Fruit fly (Drosophila melanogaster) whole organism, embryonic: ENCODE data around the gene bbg.

Experiments used
- Atf3 ChIP-seq: fragments of 200-800 bp; sonication (Bioruptor generic); optimal IDR thresholded peaks from 3 replicates; lab custom pipeline; 2016; ENCODE audit warnings: missing biosample characterization, missing genetic modification characterization
- CG13296 ChIP-seq: fragments of 200-800 bp; sonication (Bioruptor generic); optimal IDR thresholded peaks from 3 replicates; lab custom pipeline; 2018; ENCODE audit warnings: missing biosample characterization, mild to moderate bottlenecking, missing genetic modification characterization
- CG13424 ChIP-seq: fragments of 200-800 bp; sonication (Bioruptor generic); optimal IDR thresholded peaks from 2 replicates; lab custom pipeline; 2019; ENCODE audit warnings: missing biosample characterization, mild to moderate bottlenecking, missing genetic modification characterization, moderate library complexity
- CG14050 ChIP-seq: fragments of 200-800 bp; sonication (Bioruptor generic); IDR thresholded peaks from 3 replicates; pipeline ENCODE4 v1.3.6; 2022; ENCODE audit warnings: missing biosample characterization, missing genetic modification characterization
- CG14965 ChIP-seq: fragments of 200-800 bp; sonication (Bioruptor generic); optimal IDR thresholded peaks from 2 replicates; lab custom pipeline; 2016; ENCODE audit warnings: missing biosample characterization, missing genetic modification characterization, borderline replicate concordance
- CG15269 ChIP-seq: fragments of 200-800 bp; sonication (Bioruptor generic); optimal IDR thresholded peaks from 2 replicates; lab custom pipeline; 2018; ENCODE audit warnings: missing biosample characterization, mild to moderate bottlenecking, missing genetic modification characterization, moderate library complexity
- CG17568 ChIP-seq: fragments of 200-800 bp; sonication (Bioruptor generic); optimal IDR thresholded peaks from 2 replicates; lab custom pipeline; 2018; ENCODE audit warnings: missing biosample characterization, mild to moderate bottlenecking, missing genetic modification characterization, moderate library complexity
- CG1832 ChIP-seq: fragments of 200-800 bp; sonication (Bioruptor generic); optimal IDR thresholded peaks from 2 replicates; lab custom pipeline; 2017; ENCODE audit warnings: missing biosample characterization, mild to moderate bottlenecking, missing genetic modification characterization, inconsistent platforms
- CG18619 ChIP-seq: fragments of 200-800 bp; sonication (Bioruptor generic); optimal IDR thresholded peaks from 3 replicates; lab custom pipeline; 2017; ENCODE audit warnings: missing biosample characterization, mild to moderate bottlenecking, missing genetic modification characterization
- CG2116 ChIP-seq: fragments of 200-800 bp; sonication (Bioruptor generic); optimal IDR thresholded peaks from 3 replicates; lab custom pipeline; 2018; ENCODE audit warnings: missing biosample characterization, mild to moderate bottlenecking, missing genetic modification characterization
- CG2129 ChIP-seq: fragments of 200-800 bp; sonication (Bioruptor generic); IDR thresholded peaks from 2 replicates; pipeline ENCODE4 v1.3.6; 2022; ENCODE audit warnings: missing biosample characterization, missing genetic modification characterization; ENCODE audit not compliant: partially characterized antibody
- CG32767 ChIP-seq: fragments of 200-800 bp; sonication (Bioruptor generic); IDR thresholded peaks from 2 replicates; pipeline ENCODE4 v1.3.6; 2022; ENCODE audit warnings: missing biosample characterization, missing genetic modification characterization
- CG33557 ChIP-seq: fragments of 200-800 bp; sonication (Bioruptor generic); optimal IDR thresholded peaks from 2 replicates; lab custom pipeline; 2019; ENCODE audit warnings: missing biosample characterization, mild to moderate bottlenecking, missing genetic modification characterization, moderate library complexity
- CG3726 ChIP-seq: fragments of 200-800 bp; sonication (Bioruptor generic); IDR thresholded peaks from 3 replicates; pipeline ENCODE4, ENCODE4 v1.3.6; 2022; ENCODE audit warnings: missing biosample characterization, missing genetic modification characterization
- CG3838 ChIP-seq: fragments of 200-800 bp; sonication (Bioruptor generic); optimal IDR thresholded peaks from 3 replicates; lab custom pipeline; 2016; ENCODE audit warnings: missing biosample characterization, missing genetic modification characterization
- CG3847 ChIP-seq: fragments of 200-800 bp; sonication (Bioruptor generic); IDR thresholded peaks from 2 replicates; pipeline ENCODE4 v1.3.6; 2022; ENCODE audit warnings: missing biosample characterization, missing genetic modification characterization
- CG42726 ChIP-seq: fragments of 200-800 bp; sonication (Bioruptor generic); IDR thresholded peaks from 2 replicates; pipeline ENCODE4 v1.3.6; 2022; ENCODE audit warnings: missing biosample characterization, missing genetic modification characterization; ENCODE audit not compliant: partially characterized antibody
- CG4617 ChIP-seq: fragments of 200-800 bp; sonication (Bioruptor generic); optimal IDR thresholded peaks from 3 replicates; lab custom pipeline; 2016; ENCODE audit warnings: missing biosample characterization, missing genetic modification characterization, borderline replicate concordance
- CG6272 ChIP-seq: fragments of 200-800 bp; sonication (Bioruptor generic); IDR thresholded peaks from 2 replicates; pipeline ENCODE4 v1.3.6; 2022; ENCODE audit warnings: missing biosample characterization, missing genetic modification characterization
- D19A ChIP-seq: fragments of 200-800 bp; optimal IDR thresholded peaks from 3 replicates; lab custom pipeline; 2019; ENCODE audit warnings: missing biosample characterization, mild to moderate bottlenecking, missing genetic modification characterization, moderate library complexity
- Dp ChIP-seq: fragments of 200-800 bp; sonication (Bioruptor generic); optimal IDR thresholded peaks from 2 replicates; lab custom pipeline; 2018; ENCODE audit warnings: missing biosample characterization, mild to moderate bottlenecking, missing genetic modification characterization, moderate library complexity
- Ets97D ChIP-seq: fragments of 200-800 bp; sonication (Bioruptor generic); optimal IDR thresholded peaks from 3 replicates; lab custom pipeline; 2016; ENCODE audit warnings: missing biosample characterization, missing genetic modification characterization
- Fer2 ChIP-seq: fragments of 200-800 bp; sonication (Bioruptor generic); optimal IDR thresholded peaks from 2 replicates; lab custom pipeline; 2018; ENCODE audit warnings: missing biosample characterization, mild to moderate bottlenecking, missing genetic modification characterization, moderate library complexity
- Hr3 ChIP-seq: fragments of 200-800 bp; sonication (Bioruptor generic); optimal IDR thresholded peaks from 3 replicates; lab custom pipeline; 2016; ENCODE audit warnings: missing biosample characterization, missing genetic modification characterization
- Hr51 ChIP-seq, 2 experiments: fragments of 200-800 bp; sonication (Bioruptor generic); optimal IDR thresholded peaks; 2 replicates in 1 of 2; 3 replicates in 1 of 2; lab custom pipeline; 2016 to 2018; ENCODE audit warnings: missing biosample characterization in 2 of 2, missing genetic modification characterization in 2 of 2, mild to moderate bottlenecking in 1 of 2, moderate library complexity in 1 of 2
- Hr78 ChIP-seq, 2 experiments: fragments of 200-800 bp in 1 of 2; fragments of >200 bp in 1 of 2; sonication (Bioruptor generic) in 1 of 2; optimal IDR thresholded peaks; 2 replicates each; lab custom pipeline; 2017 to 2019; ENCODE audit warnings: missing biosample characterization in 2 of 2, missing genetic modification characterization in 2 of 2, mild to moderate bottlenecking in 1 of 2, moderate library complexity in 1 of 2
- Mrtf ChIP-seq: fragments of 200-800 bp; sonication (Bioruptor generic); IDR thresholded peaks from 3 replicates; pipeline ENCODE4 v1.3.6; 2022; ENCODE audit warnings: missing biosample characterization, missing genetic modification characterization
- Nf-YA ChIP-seq: fragments of 200-800 bp; sonication (Bioruptor generic); IDR thresholded peaks from 2 replicates; pipeline ENCODE4 v1.3.6; 2022; ENCODE audit warnings: missing biosample characterization, missing genetic modification characterization
- Nf-YB ChIP-seq: fragments of 200-800 bp; sonication (Bioruptor generic); optimal IDR thresholded peaks from 3 replicates; lab custom pipeline; 2019; ENCODE audit warnings: missing biosample characterization, mild to moderate bottlenecking, missing genetic modification characterization, moderate library complexity
- NfI ChIP-seq: fragments of 200-800 bp; sonication (Bioruptor generic); optimal IDR thresholded peaks from 3 replicates; lab custom pipeline; 2018; ENCODE audit warnings: missing biosample characterization, mild to moderate bottlenecking, missing genetic modification characterization, moderate library complexity
- Poxn ChIP-seq: fragments of 200-800 bp; sonication (Bioruptor generic); IDR thresholded peaks from 2 replicates; pipeline ENCODE4 v1.3.6; 2022; ENCODE audit warnings: missing biosample characterization, missing genetic modification characterization
- Scr ChIP-seq: fragments of 200-800 bp; sonication (Bioruptor generic); IDR thresholded peaks from 2 replicates; pipeline ENCODE4 v1.3.6; 2022; ENCODE audit warnings: missing biosample characterization, missing genetic modification characterization; ENCODE audit not compliant: partially characterized antibody
- Xrp1 ChIP-seq: fragments of 200-800 bp; sonication (Bioruptor generic); IDR thresholded peaks from 2 replicates; pipeline ENCODE4 v1.3.6; 2022; ENCODE audit warnings: missing biosample characterization, missing genetic modification characterization
- al ChIP-seq: fragments of 200-800 bp; sonication (Bioruptor generic); IDR thresholded peaks from 2 replicates; pipeline ENCODE4 v1.3.6; 2022; ENCODE audit warnings: missing biosample characterization, missing genetic modification characterization
- chn ChIP-seq: fragments of 200-800 bp; sonication (Bioruptor generic); optimal IDR thresholded peaks from 2 replicates; lab custom pipeline; 2016; ENCODE audit warnings: missing biosample characterization, missing genetic modification characterization
- ftz-f1 ChIP-seq: fragments of 200-800 bp; sonication (Bioruptor generic); optimal IDR thresholded peaks from 2 replicates; lab custom pipeline; 2016; ENCODE audit warnings: missing biosample characterization, missing genetic modification characterization
- gce ChIP-seq: fragments of 200-800 bp; sonication (Bioruptor generic); IDR thresholded peaks from 3 replicates; pipeline ENCODE4 v1.3.6; 2022; ENCODE audit warnings: missing biosample characterization, missing genetic modification characterization
- hth ChIP-seq: fragments of >200 bp; optimal IDR thresholded peaks from 2 replicates; lab custom pipeline; 2017; ENCODE audit warnings: inconsistent platforms
- kah ChIP-seq: fragments of 200-800 bp; sonication (Bioruptor generic); optimal IDR thresholded peaks from 2 replicates; lab custom pipeline; 2018; ENCODE audit warnings: missing biosample characterization, mild to moderate bottlenecking, missing genetic modification characterization
- ken ChIP-seq: fragments of 200-800 bp; sonication (Bioruptor generic); IDR thresholded peaks from 3 replicates; pipeline ENCODE4 v1.3.6; 2022; ENCODE audit warnings: missing biosample characterization, missing genetic modification characterization
- lab ChIP-seq: fragments of 200-800 bp; sonication (Bioruptor generic); optimal IDR thresholded peaks from 3 replicates; lab custom pipeline; 2017; ENCODE audit warnings: missing biosample characterization, missing genetic modification characterization, mild to moderate bottlenecking, moderate library complexity, missing genetic modification reagents
- mam ChIP-seq: fragments of 200-800 bp; sonication (Bioruptor generic); optimal IDR thresholded peaks from 3 replicates; lab custom pipeline; 2016; ENCODE audit warnings: missing biosample characterization, missing genetic modification characterization
- nerfin-2 ChIP-seq: fragments of 200-800 bp; sonication (Bioruptor generic); IDR thresholded peaks from 2 replicates; pipeline ENCODE4 v1.3.6; 2022; ENCODE audit warnings: missing biosample characterization, missing genetic modification characterization; ENCODE audit not compliant: partially characterized antibody
- otp ChIP-seq: fragments of 200-800 bp; sonication (Bioruptor generic); IDR thresholded peaks from 3 replicates; pipeline ENCODE4, ENCODE4 v1.3.6; 2022; ENCODE audit warnings: missing biosample characterization, missing genetic modification characterization
- sr ChIP-seq: fragments of 200-800 bp; sonication (Bioruptor generic); IDR thresholded peaks from 3 replicates; pipeline ENCODE4 v1.3.6; 2022; ENCODE audit warnings: missing biosample characterization, missing genetic modification characterization
- tll ChIP-seq, 2 experiments: fragments of 200-800 bp in 1 of 2; fragments of >200 bp in 1 of 2; sonication (Bioruptor generic) in 1 of 2; optimal IDR thresholded peaks; 2 replicates each; lab custom pipeline; 2017 to 2019; ENCODE audit warnings: missing biosample characterization in 2 of 2, missing genetic modification characterization in 2 of 2, mild to moderate bottlenecking in 1 of 2, moderate library complexity in 1 of 2
- vfl ChIP-seq: fragments of 200-800 bp; sonication (Bioruptor generic); optimal IDR thresholded peaks from 2 replicates; lab custom pipeline; 2016; ENCODE audit warnings: missing biosample characterization, missing genetic modification characterization
- zfh1 ChIP-seq: fragments of 200-800 bp; sonication (Bioruptor generic); IDR thresholded peaks from 3 replicates; pipeline ENCODE4 v1.3.6; 2022; ENCODE audit warnings: missing biosample characterization, missing genetic modification characterization

The bbg gene

dm6 chr3L:14550839-14551415 is 14.9 kb upstream of the bbg start, which contains the start of gene Gbs-70E (continued):
- TF ChIP-seq CG15269 (tag; lab: Kevin White, UChicago) (peak; percentile 93), Atf3 (GFP tag; lab: Kevin White, UChicago) (peak; percentile 84), gce (GFP tag; lab: Robert Waterston, UW) (0 out of 3 replicates have a peak, but pooled peaks have one; percentile 69), lab (GFP tag; lab: Kevin White, UChicago) (peak; percentile 92), otp (GFP tag; lab: Robert Waterston, UW) (peak; percentile 77), CG2116 (GFP tag; lab: Kevin White, UChicago) (peak; percentile 73), Fer2 (peak; percentile 69), Mrtf (GFP tag; lab: Robert Waterston, UW) (peak; percentile 84; the same call in 2 of the 3 replicates), CG3847 (peak; percentile 90), kah (GFP tag; lab: Kevin White, UChicago) (peak; percentile 82), CG3838 (GFP tag; lab: Kevin White, UChicago) (peak; percentile 48), CG14965 (GFP tag; lab: Kevin White, UChicago) (peak; percentile 26), Nf-YA (GFP tag; lab: Robert Waterston, UW) (peak; percentile 75), CG13424 (peak; percentile 93), CG33557 (GFP tag; lab: Kevin White, UChicago) (peak; percentile 92), tll (GFP tag; optimal IDR thresholded peaks at IDR 0.05; lab: Kevin White, UChicago) (peak in 1 of 2 experiments; percentile 31), zfh1 (GFP tag; lab: Robert Waterston, UW) (peak; percentile 91), Nf-YB (GFP tag; lab: Kevin White, UChicago) (peak; percentile 80), CG14050 (GFP tag; lab: Robert Waterston, UW) (peak; percentile 83), vfl (GFP tag; lab: Kevin White, UChicago) (peak; percentile 81), hth (lab: Kevin White, UChicago) (no peak), Ets97D (GFP tag; lab: Kevin White, UChicago) (peak; percentile 72), Poxn (GFP tag; lab: Robert Waterston, UW) (peak; percentile 60; the same call in 1 of the 2 replicates), CG4617 (GFP tag; lab: Kevin White, UChicago) (peak; percentile 83), nerfin-2 (GFP tag; lab: Robert Waterston, UW) (0 out of 2 replicates have a peak, but pooled peaks have one; percentile 44), NfI (GFP tag; lab: Kevin White, UChicago) (peak; percentile 85), Scr (GFP tag; lab: Robert Waterston, UW) (0 out of 2 replicates have a peak, but pooled peaks have one; percentile 38), Hr78 (GFP tag; optimal IDR thresholded peaks at IDR 0.05; lab: Kevin White, UChicago) (peak in 1 of 2 experiments; percentile 81), CG32767 (peak; percentile 90), CG13296 (GFP tag; lab: Kevin White, UChicago) (peak; percentile 94), al (GFP tag; lab: Robert Waterston, UW) (peak; percentile 90), ftz-f1 (peak; percentile 53), Hr3 (GFP tag; lab: Kevin White, UChicago) (peak; percentile 89), CG18619 (GFP tag; lab: Kevin White, UChicago) (peak; percentile 90), mam (GFP tag; lab: Kevin White, UChicago) (peak; percentile 94), CG3726 (GFP tag; lab: Robert Waterston, UW) (no peak), sr (GFP tag; lab: Robert Waterston, UW) (no peak; the same call in 2 of the 3 replicates), CG42726 (no peak; the same call in 1 of the 2 replicates), Xrp1 (GFP tag; lab: Robert Waterston, UW) (peak; percentile 96), Hr51 (GFP tag; optimal IDR thresholded peaks at IDR 0.05; lab: Kevin White, UChicago) (peak; percentile 90 to 96), CG1832 (GFP tag; lab: Kevin White, UChicago) (no peak), D19A (tag; lab: Kevin White, UChicago) (peak; percentile 100), Dp (GFP tag; lab: Kevin White, UChicago) (peak; percentile 1), chn (GFP tag; lab: Kevin White, UChicago) (peak; percentile 83), CG6272 (peak; percentile 85), CG17568 (GFP tag; lab: Kevin White, UChicago) (peak; percentile 93), ken (GFP tag; lab: Robert Waterston, UW) (peak; percentile 85), CG2129 (GFP tag; lab: Robert Waterston, UW) (no peak)
